Fruit fly (Drosophila melanogaster) whole organism, prepupa: Measurements from ENCODE around the gene Pex7.

Source experiments
- Blimp-1 ChIP-seq: fragments of 200-800 bp; sonication (Bioruptor generic); optimal IDR thresholded peaks from 3 replicates; lab custom pipeline; 2017; ENCODE audit warnings: missing biosample characterization, missing genetic modification characterization, mild to moderate bottlenecking, moderate library complexity, missing genetic modification reagents
- CG10669 ChIP-seq: fragments of 200-800 bp; sonication (Bioruptor generic); optimal IDR thresholded peaks from 3 replicates; lab custom pipeline; 2018; ENCODE audit warnings: missing biosample characterization, mild to moderate bottlenecking, missing genetic modification characterization, moderate library complexity
- CG34406 ChIP-seq: fragments of 200-800 bp; sonication (Bioruptor generic); optimal IDR thresholded peaks from 3 replicates; lab custom pipeline; 2016; ENCODE audit warnings: missing biosample characterization, missing genetic modification characterization
- CG6792 ChIP-seq: fragments of 200-800 bp; sonication (Bioruptor generic); optimal IDR thresholded peaks from 3 replicates; lab custom pipeline; 2016; ENCODE audit warnings: missing biosample characterization, missing genetic modification characterization
- CG6854 ChIP-seq: fragments of 200-800 bp; sonication (Bioruptor generic); optimal IDR thresholded peaks from 2 replicates; lab custom pipeline; 2017; ENCODE audit warnings: missing biosample characterization, mild to moderate bottlenecking, missing genetic modification characterization
- CG7368 ChIP-seq: fragments of 200-800 bp; sonication (Bioruptor generic); optimal IDR thresholded peaks from 3 replicates; lab custom pipeline; 2016; ENCODE audit warnings: missing biosample characterization, missing genetic modification characterization
- Ets96B ChIP-seq: fragments of 200-800 bp; optimal IDR thresholded peaks from 2 replicates; lab custom pipeline; 2019; ENCODE audit warnings: missing biosample characterization, mild to moderate bottlenecking, missing genetic modification characterization, moderate library complexity
- Gug ChIP-seq: fragments of 200-800 bp; sonication (Bioruptor generic); IDR thresholded peaks from 2 replicates; pipeline ENCODE4 v1.3.6; 2022; ENCODE audit warnings: missing biosample characterization, missing genetic modification characterization
- Met ChIP-seq: fragments of 200-800 bp; sonication (Bioruptor generic); optimal IDR thresholded peaks from 3 replicates; lab custom pipeline; 2016; ENCODE audit warnings: missing biosample characterization, missing genetic modification characterization
- OdsH ChIP-seq: fragments of 200-800 bp; sonication (Bioruptor generic); optimal IDR thresholded peaks from 3 replicates; lab custom pipeline; 2016; ENCODE audit warnings: missing biosample characterization, missing genetic modification characterization
- esn ChIP-seq: fragments of 200-800 bp; sonication (Bioruptor generic); optimal IDR thresholded peaks from 2 replicates; lab custom pipeline; 2016; ENCODE audit warnings: missing biosample characterization, mild to moderate bottlenecking, missing genetic modification characterization, moderate library complexity
- spab ChIP-seq: fragments of 200-800 bp; sonication (Bioruptor generic); optimal IDR thresholded peaks from 2 replicates; lab custom pipeline; 2017; ENCODE audit warnings: missing biosample characterization, mild to moderate bottlenecking, missing genetic modification characterization, missing genetic modification reagents
- topi ChIP-seq: fragments of 200-800 bp; sonication (Bioruptor generic); optimal IDR thresholded peaks from 3 replicates; lab custom pipeline; 2016; ENCODE audit warnings: missing biosample characterization, missing genetic modification characterization

- no peak for TF ChIP-seq spab (GFP tag; lab: Kevin White, UChicago)
- TF ChIP-seq Gug (GFP tag; lab: Robert Waterston, UW), result no peak
- TF ChIP-seq CG7368 (GFP tag; lab: Kevin White, UChicago), result no peak
- peak; percentile 51 for TF ChIP-seq topi
- peak; percentile 6 for TF ChIP-seq Ets96B (tag; lab: Kevin White, UChicago)
- no peak for TF ChIP-seq Blimp-1 (GFP tag; lab: Kevin White, UChicago)
- TF ChIP-seq OdsH (GFP tag; lab: Kevin White, UChicago), result no peak
- TF ChIP-seq CG34406, result no peak
- TF ChIP-seq Met (GFP tag; lab: Kevin White, UChicago), result peak; percentile 6
- no peak for TF ChIP-seq CG10669 (GFP tag; lab: Kevin White, UChicago)
- TF ChIP-seq CG6854 (GFP tag; lab: Kevin White, UChicago), result no peak
- peak; percentile 27 for TF ChIP-seq esn (GFP tag; lab: Kevin White, UChicago)
- TF ChIP-seq CG6792, result no peak
Observed at dm6 chr3L:8682551-8683375, 35.8 kb downstream of the Pex7 start.
